Worm (Caenorhabditis elegans): ENCODE measurements around the gene sra-28.
A peak's percentile ranks its signal among the peaks of the same experiment; 100 is the strongest.

DNA sequence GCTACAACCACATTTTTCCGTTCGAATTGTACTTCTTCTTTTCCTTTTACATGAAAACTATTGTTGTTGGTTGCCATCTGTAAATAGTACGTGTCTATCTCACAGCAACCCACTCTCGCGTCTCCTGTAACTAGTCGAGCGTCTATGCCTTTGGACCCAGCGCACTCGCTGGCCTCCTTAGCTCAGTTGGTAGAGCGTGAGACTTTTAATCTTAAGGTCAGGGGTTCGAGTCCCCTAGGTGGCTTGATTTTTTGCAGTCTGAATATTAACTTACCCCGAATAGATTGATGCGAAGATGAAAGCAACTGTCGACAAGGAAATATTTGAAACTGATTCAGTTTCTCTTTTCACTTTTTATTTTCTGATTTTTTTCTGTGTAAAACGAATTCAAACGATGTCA is 8.5 kb downstream of the sra-28 start, which contains the start of gene mpz-3:
- TF ChIP-seq egl-27 (tag; optimal IDR thresholded peaks at IDR 0.05) (no peak), nhr-237 (tag; optimal IDR thresholded peaks at IDR 0.05) (no peak), lsy-2 (tag; optimal IDR thresholded peaks at IDR 0.05) (no peak), ceh-82 (tag; optimal IDR thresholded peaks at IDR 0.05) (no peak), unc-55 (GFP tag; optimal IDR thresholded peaks at IDR 0.05) (no peak), ama-1 (optimal IDR thresholded peaks at IDR 0.05) (no peak), nhr-11 (tag; optimal IDR thresholded peaks at IDR 0.05) (no peak), lin-39 (tag; optimal IDR thresholded peaks at IDR 0.05) (no peak), ztf-11 (tag; optimal IDR thresholded peaks at IDR 0.05) (no peak), crh-2 (tag; optimal IDR thresholded peaks at IDR 0.05) (peak; percentile 18), lin-13 (GFP tag; optimal IDR thresholded peaks at IDR 0.05) (peak; percentile 5)
